Worm (Caenorhabditis elegans) whole organism, L2 larva: Measurements from ENCODE around the gene Y47D3A.1.

ENCODE experiments used
- C34F6.9 ChIP-seq: fragments of 150-350 bp; optimal IDR thresholded peaks from 2 replicates; lab custom pipeline; 2014; ENCODE audit warnings: missing biosample characterization, missing genetic modification characterization
- F13H6.1 ChIP-seq: sonication (generic microtip); optimal IDR thresholded peaks from 2 replicates; lab custom pipeline; 2016; ENCODE audit warnings: missing genetic modification characterization, missing compliant biosample characterization
- R02D3.7 ChIP-seq: fragments of 150-350 bp; optimal IDR thresholded peaks from 2 replicates; lab custom pipeline; 2014; ENCODE audit warnings: missing biosample characterization, missing genetic modification characterization
- Y55F3AM.14 ChIP-seq: fragments of 200-800 bp; sonication (Bioruptor generic); optimal IDR thresholded peaks from 2 replicates; lab custom pipeline; 2018; ENCODE audit warnings: mild to moderate bottlenecking, missing genetic modification characterization, missing compliant biosample characterization
- ZK546.5 ChIP-seq: sonication (generic microtip); optimal IDR thresholded peaks from 2 replicates; lab custom pipeline; 2017; ENCODE audit warnings: missing biosample characterization, missing genetic modification characterization
- alr-1 ChIP-seq: fragments of 150-350 bp; optimal IDR thresholded peaks from 2 replicates; lab custom pipeline; 2014; ENCODE audit warnings: missing biosample characterization, missing genetic modification characterization
- ama-1 ChIP-seq: fragments of 150-350 bp; optimal IDR thresholded peaks from 2 replicates; lab custom pipeline; 2018; ENCODE audit warnings: inconsistent platforms
- blmp-1 ChIP-seq: sonication (generic microtip); optimal IDR thresholded peaks from 2 replicates; lab custom pipeline; 2017; ENCODE audit warnings: missing genetic modification characterization, mild to moderate bottlenecking, missing compliant biosample characterization, antibody characterized with exemption, moderate library complexity; ENCODE audit not compliant: insufficient read depth
- ceh-16 ChIP-seq: fragments of 150-350 bp; optimal IDR thresholded peaks from 2 replicates; lab custom pipeline; 2014; ENCODE audit warnings: missing biosample characterization, missing genetic modification characterization
- ceh-82 ChIP-seq: fragments of 150-350 bp; optimal IDR thresholded peaks from 2 replicates; lab custom pipeline; 2014; ENCODE audit warnings: missing biosample characterization, missing genetic modification characterization
- crh-2 ChIP-seq: sonication (generic microtip); optimal IDR thresholded peaks from 2 replicates; lab custom pipeline; 2017; ENCODE audit warnings: missing biosample characterization, missing genetic modification characterization
- egl-27 ChIP-seq: sonication (generic microtip); optimal IDR thresholded peaks from 3 replicates; lab custom pipeline; 2017; ENCODE audit warnings: missing biosample characterization, missing genetic modification reagents, missing genetic modification characterization
- elt-1 ChIP-seq: fragments of 150-350 bp; optimal IDR thresholded peaks from 2 replicates; lab custom pipeline; 2014; ENCODE audit warnings: missing biosample characterization, missing genetic modification characterization
- elt-3 ChIP-seq: sonication (generic microtip); optimal IDR thresholded peaks from 2 replicates; lab custom pipeline; 2017; ENCODE audit warnings: missing biosample characterization, missing genetic modification characterization
- fos-1 ChIP-seq: fragments of 150-350 bp; optimal IDR thresholded peaks from 2 replicates; lab custom pipeline; 2014; ENCODE audit warnings: missing biosample characterization, missing genetic modification characterization
- gmeb-1 ChIP-seq: fragments of 150-350 bp; optimal IDR thresholded peaks from 2 replicates; lab custom pipeline; 2014; ENCODE audit warnings: missing biosample characterization, missing genetic modification characterization
- lin-11 ChIP-seq: fragments of 150-350 bp; sonication (generic microtip); optimal IDR thresholded peaks from 2 replicates; lab custom pipeline; 2014; ENCODE audit warnings: missing biosample characterization, missing genetic modification characterization, inconsistent platforms, mixed read lengths
- lin-13 ChIP-seq: fragments of 150-350 bp; optimal IDR thresholded peaks from 2 replicates; lab custom pipeline; 2014; ENCODE audit warnings: missing biosample characterization, missing genetic modification reagents, missing genetic modification characterization
- lin-39 ChIP-seq: fragments of 150-350 bp; optimal IDR thresholded peaks from 2 replicates; lab custom pipeline; 2014; ENCODE audit warnings: missing biosample characterization, missing genetic modification reagents, missing genetic modification characterization
- lsy-2 ChIP-seq, 2 experiments: fragments of 150-350 bp in 1 of 2; sonication (generic microtip) in 1 of 2; optimal IDR thresholded peaks; 2 replicates each; lab custom pipeline; 2014 to 2017; ENCODE audit warnings: missing biosample characterization in 2 of 2, missing genetic modification characterization in 2 of 2
- mab-5 ChIP-seq: fragments of 150-350 bp; optimal IDR thresholded peaks from 2 replicates; lab custom pipeline; 2014; ENCODE audit warnings: missing biosample characterization, missing genetic modification characterization
- mbf-1 ChIP-seq: sonication (generic microtip); optimal IDR thresholded peaks from 2 replicates; lab custom pipeline; 2017; ENCODE audit warnings: missing biosample characterization, missing genetic modification characterization
- mdl-1 ChIP-seq, 2 experiments: fragments of 150-350 bp in 1 of 2; sonication (generic microtip) in 1 of 2; optimal IDR thresholded peaks; 2 replicates each; lab custom pipeline; 2017; ENCODE audit warnings: missing biosample characterization in 2 of 2, missing genetic modification characterization in 2 of 2
- nhr-10 ChIP-seq: sonication (generic microtip); optimal IDR thresholded peaks from 2 replicates; lab custom pipeline; 2017; ENCODE audit warnings: missing biosample characterization, missing genetic modification characterization
- nhr-11 ChIP-seq: fragments of 150-350 bp; optimal IDR thresholded peaks from 2 replicates; lab custom pipeline; 2014; ENCODE audit warnings: missing biosample characterization, missing genetic modification characterization
- nhr-12 ChIP-seq: fragments of 150-350 bp; optimal IDR thresholded peaks from 2 replicates; lab custom pipeline; 2014; ENCODE audit warnings: missing biosample characterization, missing genetic modification characterization
- nhr-129 ChIP-seq: fragments of 150-350 bp; optimal IDR thresholded peaks from 2 replicates; lab custom pipeline; 2014; ENCODE audit warnings: missing biosample characterization, missing genetic modification characterization
- nhr-21 ChIP-seq: fragments of 150-350 bp; optimal IDR thresholded peaks from 2 replicates; lab custom pipeline; 2014; ENCODE audit warnings: missing biosample characterization, missing genetic modification characterization
- nhr-23 ChIP-seq: fragments of 150-350 bp; optimal IDR thresholded peaks from 2 replicates; lab custom pipeline; 2014; ENCODE audit warnings: missing biosample characterization, missing genetic modification reagents, missing genetic modification characterization
- nhr-237 ChIP-seq: fragments of 150-350 bp; optimal IDR thresholded peaks from 2 replicates; lab custom pipeline; 2014; ENCODE audit warnings: missing biosample characterization, missing genetic modification characterization
- nhr-25 ChIP-seq: fragments of 150-350 bp; sonication (generic microtip); optimal IDR thresholded peaks from 3 replicates; lab custom pipeline; 2014; ENCODE audit warnings: missing biosample characterization, missing genetic modification characterization
- nhr-6 ChIP-seq: fragments of 150-350 bp; optimal IDR thresholded peaks from 2 replicates; lab custom pipeline; 2014; ENCODE audit warnings: missing biosample characterization, missing genetic modification characterization
- nhr-77 ChIP-seq: fragments of 150-350 bp; optimal IDR thresholded peaks from 2 replicates; lab custom pipeline; 2014; ENCODE audit warnings: missing biosample characterization, missing genetic modification characterization
- peb-1 ChIP-seq: fragments of 150-350 bp; optimal IDR thresholded peaks from 2 replicates; lab custom pipeline; 2014; ENCODE audit warnings: missing biosample characterization, missing genetic modification characterization
- skn-1 ChIP-seq: sonication (generic microtip); optimal IDR thresholded peaks from 2 replicates; lab custom pipeline; 2017; ENCODE audit warnings: missing biosample characterization, missing genetic modification characterization
- sma-3 ChIP-seq: sonication (generic microtip); optimal IDR thresholded peaks from 2 replicates; lab custom pipeline; 2016; ENCODE audit warnings: missing genetic modification reagents, missing genetic modification characterization, missing compliant biosample characterization
- sma-9 ChIP-seq, 2 experiments: fragments of 150-350 bp in 1 of 2; sonication (generic microtip) in 1 of 2; optimal IDR thresholded peaks; 2 replicates each; lab custom pipeline; 2014 to 2016; ENCODE audit warnings: missing genetic modification characterization in 2 of 2, mild to moderate bottlenecking in 1 of 2, missing biosample characterization in 1 of 2, missing compliant biosample characterization in 1 of 2, missing genetic modification reagents in 1 of 2, moderate library complexity in 1 of 2
- snpc-4 ChIP-seq: fragments of 150-350 bp; optimal IDR thresholded peaks from 2 replicates; lab custom pipeline; 2014; ENCODE audit warnings: missing biosample characterization, missing genetic modification characterization
- unc-39 ChIP-seq: fragments of 150-350 bp; optimal IDR thresholded peaks from 2 replicates; lab custom pipeline; 2014; ENCODE audit warnings: missing biosample characterization, missing genetic modification characterization
- unc-55 ChIP-seq: fragments of 150-350 bp; sonication (generic microtip); optimal IDR thresholded peaks from 3 replicates; lab custom pipeline; 2014; ENCODE audit warnings: missing biosample characterization, missing genetic modification reagents, missing genetic modification characterization
- unc-62 ChIP-seq: fragments of 150-350 bp; optimal IDR thresholded peaks from 2 replicates; lab custom pipeline; 2014; ENCODE audit warnings: missing biosample characterization, missing genetic modification reagents, missing genetic modification characterization
- zag-1 ChIP-seq: fragments of 150-350 bp; optimal IDR thresholded peaks from 2 replicates; lab custom pipeline; 2014; ENCODE audit warnings: missing biosample characterization, missing genetic modification characterization
- ztf-1 ChIP-seq: fragments of 200-800 bp; sonication (Bioruptor generic); conservative IDR thresholded peaks from 2 replicates; pipeline ENCODE4 v1.3.6; 2022; ENCODE audit warnings: missing genetic modification characterization, missing compliant biosample characterization
- ztf-11 ChIP-seq: sonication (generic microtip); optimal IDR thresholded peaks from 2 replicates; lab custom pipeline; 2017; ENCODE audit warnings: missing biosample characterization, missing genetic modification characterization
- ztf-4 ChIP-seq: fragments of 150-350 bp; optimal IDR thresholded peaks from 2 replicates; lab custom pipeline; 2014; ENCODE audit warnings: missing biosample characterization, missing genetic modification characterization

Gene Y47D3A.1

DNA sequence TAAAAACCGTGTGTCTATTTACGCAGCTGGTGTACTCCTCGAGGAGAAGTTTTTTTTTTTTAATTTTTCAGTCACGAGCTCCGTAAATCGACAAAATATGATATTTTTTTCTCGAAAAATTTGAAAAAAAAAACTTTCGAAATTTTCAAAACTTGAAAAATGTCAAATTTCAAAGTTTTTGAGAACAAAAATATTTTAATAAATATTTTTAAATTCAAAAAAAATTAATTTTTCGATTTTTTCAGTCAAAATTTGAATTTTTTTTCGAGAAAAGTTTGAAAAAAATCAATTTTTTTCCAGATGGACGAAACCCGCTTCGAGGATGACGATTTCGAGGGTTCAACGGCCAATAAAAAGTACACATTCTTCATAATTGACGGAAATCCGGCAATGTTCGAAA, 12.9 kb upstream of the Y47D3A.1 start, which contains the start of gene cku-70:
Gene cku-70 (plus strand): TSS at position 301 of the 400 bp plus-strand sequence.
- no peak for TF ChIP-seq mab-5 (tag; lab: Kevin White, UChicago)
- no peak for TF ChIP-seq ztf-4 (tag; lab: Kevin White, UChicago)
- TF ChIP-seq gmeb-1: no peak
- no peak for TF ChIP-seq nhr-10
- no peak for TF ChIP-seq nhr-25 (tag; lab: Kevin White, UChicago)
- TF ChIP-seq unc-62: no peak
- TF ChIP-seq blmp-1 (tag; lab: Kevin White, UChicago): no peak
- TF ChIP-seq nhr-11 (tag; lab: Kevin White, UChicago): no peak
- no peak for TF ChIP-seq crh-2 (tag; lab: Kevin White, UChicago)
- TF ChIP-seq elt-1 (tag; lab: Kevin White, UChicago): no peak
- no peak for TF ChIP-seq peb-1 (tag; lab: Kevin White, UChicago)
- no peak for TF ChIP-seq nhr-77
- TF ChIP-seq alr-1: no peak
- no peak for TF ChIP-seq ZK546.5 (tag; lab: Kevin White, UChicago)
- TF ChIP-seq nhr-23 (tag; lab: Kevin White, UChicago): no peak
- TF ChIP-seq unc-39 (tag; lab: Kevin White, UChicago): no peak
- TF ChIP-seq F13H6.1 (tag; lab: Kevin White, UChicago): no peak
- TF ChIP-seq lin-13: no peak
- no peak for TF ChIP-seq skn-1 (tag; lab: Kevin White, UChicago)

DNA sequence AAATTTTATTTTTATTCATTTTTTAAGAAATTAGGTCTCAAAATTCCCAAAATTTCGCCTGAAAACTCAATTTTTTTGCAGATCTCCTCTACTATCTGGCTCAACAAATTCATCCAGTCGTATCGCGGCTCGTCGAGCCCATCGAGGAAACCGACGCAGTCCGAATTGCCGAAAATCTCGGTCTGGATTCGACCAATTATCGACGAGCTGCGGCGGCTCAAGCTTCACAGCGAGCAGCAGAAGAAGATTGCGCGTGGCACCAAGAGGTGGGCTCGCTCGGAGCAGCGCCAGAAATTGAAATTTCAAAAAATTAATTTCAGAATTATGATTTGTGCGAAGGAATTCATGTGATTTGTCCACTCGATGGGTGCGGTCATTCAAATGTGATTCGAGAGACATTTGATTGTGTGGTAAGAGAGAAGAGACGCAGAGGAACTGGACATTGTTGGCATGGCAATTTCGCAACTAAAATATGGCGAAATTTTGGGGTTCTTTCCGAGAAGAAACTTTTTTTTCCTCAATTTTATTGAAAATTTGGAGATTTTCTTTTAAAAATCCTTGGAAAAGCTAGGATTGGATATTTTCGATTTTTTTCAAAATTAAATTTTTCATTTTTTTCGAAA, 7.7 kb upstream of the Y47D3A.1 start:
- TF ChIP-seq skn-1 (tag; lab: Kevin White, UChicago): no peak
- no peak for TF ChIP-seq C34F6.9

- TF ChIP-seq peb-1 (tag; lab: Kevin White, UChicago) (no peak), zag-1 (tag; lab: Kevin White, UChicago) (no peak)
Observed at ce11 chrIII:11142908-11143307, 1.3 kb upstream of the Y47D3A.1 start.

DNA sequence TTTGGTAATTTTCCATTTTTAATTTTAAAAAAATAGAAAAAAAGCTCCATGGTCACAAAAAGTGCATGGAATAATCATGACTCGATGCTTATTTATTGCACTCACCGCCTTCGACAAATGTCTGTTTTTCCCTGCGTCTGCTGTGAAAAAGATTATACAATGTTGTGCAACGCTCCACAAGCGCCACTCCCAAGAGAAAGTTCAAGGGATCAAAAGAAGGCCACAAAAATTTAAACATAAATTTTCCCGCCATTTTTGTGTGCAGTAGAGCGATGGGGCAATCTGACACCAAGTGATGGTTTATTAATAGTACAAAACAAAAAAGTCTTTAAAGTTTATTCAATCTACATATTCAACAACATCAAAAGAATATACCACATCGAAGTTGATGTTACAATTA, 2.7 kb downstream of the Y47D3A.1 start, which contains the start of gene fbxa-128:
Gene fbxa-128 (minus strand): TSS at position 192 of the 400 bp plus-strand sequence.
- no peak for TF ChIP-seq nhr-23 (tag; lab: Kevin White, UChicago)
- no peak for TF ChIP-seq nhr-6 (tag; lab: Kevin White, UChicago)
- no peak for TF ChIP-seq blmp-1 (tag; lab: Kevin White, UChicago)
- no peak for TF ChIP-seq nhr-25 (tag; lab: Kevin White, UChicago)
- TF ChIP-seq lin-11 (tag; lab: Kevin White, UChicago): no peak
- TF ChIP-seq crh-2 (tag; lab: Kevin White, UChicago): peak; percentile 62
- no peak for TF ChIP-seq ztf-4 (tag; lab: Kevin White, UChicago)
- no peak for TF ChIP-seq sma-3 (GFP tag; lab: Kevin White, UChicago)
- no peak for TF ChIP-seq egl-27 (tag; lab: Kevin White, UChicago)
- no peak for TF ChIP-seq ceh-82 (tag; lab: Kevin White, UChicago)
- no peak for TF ChIP-seq nhr-12 (tag; lab: Kevin White, UChicago)
- no peak for TF ChIP-seq alr-1
- no peak for TF ChIP-seq ama-1 (lab: Kevin White, UChicago)
- TF ChIP-seq lin-13: peak; percentile 0
- TF ChIP-seq gmeb-1: peak; percentile 31
- peak; percentile 7 for TF ChIP-seq sma-9 (GFP tag; optimal IDR thresholded peaks at IDR 0.05; lab: Kevin White, UChicago)
- TF ChIP-seq sma-9 (tag; optimal IDR thresholded peaks at IDR 0.05; lab: Kevin White, UChicago): no peak
- TF ChIP-seq fos-1 (tag; lab: Kevin White, UChicago): peak; percentile 85
- TF ChIP-seq Y55F3AM.14 (GFP tag; lab: Kevin White, UChicago): no peak
- TF ChIP-seq unc-62: no peak
- no peak for TF ChIP-seq nhr-21 (tag; lab: Kevin White, UChicago)
- TF ChIP-seq skn-1 (tag; lab: Kevin White, UChicago): no peak
- TF ChIP-seq unc-55 (GFP tag; lab: Kevin White, UChicago): peak; percentile 61
- no peak for TF ChIP-seq mdl-1 (tag; optimal IDR thresholded peaks at IDR 0.05; lab: Kevin White, UChicago)
- TF ChIP-seq lin-39 (tag; lab: Kevin White, UChicago): no peak
- TF ChIP-seq mab-5 (tag; lab: Kevin White, UChicago): no peak
- no peak for TF ChIP-seq elt-1 (tag; lab: Kevin White, UChicago)
- TF ChIP-seq F13H6.1 (tag; lab: Kevin White, UChicago): no peak
- no peak for TF ChIP-seq ztf-1 (GFP tag; lab: Robert Waterston, UW)
- TF ChIP-seq nhr-129 (tag; lab: Kevin White, UChicago): peak; percentile 34
- no peak for TF ChIP-seq mbf-1
- TF ChIP-seq zag-1 (tag; lab: Kevin White, UChicago): no peak
- TF ChIP-seq unc-39 (tag; lab: Kevin White, UChicago): no peak
- TF ChIP-seq nhr-11 (tag; lab: Kevin White, UChicago): no peak
- no peak for TF ChIP-seq snpc-4 (tag; lab: Kevin White, UChicago)
- TF ChIP-seq R02D3.7 (tag; lab: Kevin White, UChicago): no peak
- TF ChIP-seq ceh-16 (tag; lab: Kevin White, UChicago): no peak
- no peak for TF ChIP-seq nhr-10
- TF ChIP-seq C34F6.9: peak; percentile 21
- TF ChIP-seq elt-3 (tag; lab: Kevin White, UChicago): no peak
- no peak for TF ChIP-seq nhr-237 (tag; lab: Kevin White, UChicago)
- no peak for TF ChIP-seq ztf-11
- peak in 1 of 2 experiments; percentile 52 for TF ChIP-seq lsy-2 (tag; optimal IDR thresholded peaks at IDR 0.05; lab: Kevin White, UChicago)
